Fruit fly (Drosophila melanogaster) whole organism, adult: ENCODE measurements around the gene CG15525.

Source experiments
- CG11617 ChIP-seq: fragments of 200-800 bp; sonication (Bioruptor generic); optimal IDR thresholded peaks from 2 replicates; lab custom pipeline; 2017; ENCODE audit warnings: mild to moderate bottlenecking, missing biosample characterization, missing genetic modification reagents, missing genetic modification characterization
- CG12768 ChIP-seq: fragments of 200-800 bp; sonication (Bioruptor generic); optimal IDR thresholded peaks from 2 replicates; lab custom pipeline; 2017; ENCODE audit warnings: missing biosample characterization, missing genetic modification characterization, mild to moderate bottlenecking, moderate library complexity, missing genetic modification reagents
- CG14711 ChIP-seq: fragments of 200-800 bp; sonication (Bioruptor generic); optimal IDR thresholded peaks from 2 replicates; lab custom pipeline; 2018; ENCODE audit warnings: missing biosample characterization, mild to moderate bottlenecking, missing genetic modification characterization, moderate library complexity
- CG1620 ChIP-seq: fragments of 200-800 bp; sonication (Bioruptor generic); optimal IDR thresholded peaks from 2 replicates; lab custom pipeline; 2016; ENCODE audit warnings: missing biosample characterization, missing genetic modification characterization
- Clk ChIP-seq: fragments of 200-800 bp; sonication (Bioruptor generic); optimal IDR thresholded peaks from 2 replicates; lab custom pipeline; 2017; ENCODE audit warnings: missing biosample characterization, missing genetic modification characterization
- Mnt ChIP-seq: fragments of 200-800 bp; sonication (Bioruptor generic); optimal IDR thresholded peaks from 2 replicates; lab custom pipeline; 2016; ENCODE audit warnings: missing biosample characterization, mild to moderate bottlenecking, missing genetic modification characterization
- cnc ChIP-seq, 2 experiments: fragments of >200 bp; optimal IDR thresholded peaks; 2 replicates each; lab custom pipeline; 2017
- kay ChIP-seq: fragments of 200-800 bp; sonication (Bioruptor generic); peaks from one replicate; lab custom pipeline; 2016; ENCODE audit warnings: missing biosample characterization, missing genetic modification characterization, borderline replicate concordance
- ovo ChIP-seq: fragments of 200-800 bp; sonication (Bioruptor generic); optimal IDR thresholded peaks from 2 replicates; lab custom pipeline; 2016; ENCODE audit warnings: missing biosample characterization, missing genetic modification characterization
- pad ChIP-seq: fragments of 200-800 bp; sonication (Bioruptor generic); optimal IDR thresholded peaks from 3 replicates; lab custom pipeline; 2017; ENCODE audit warnings: missing biosample characterization, missing genetic modification characterization, mild to moderate bottlenecking, moderate library complexity, missing genetic modification reagents
- tj ChIP-seq: fragments of 200-800 bp; sonication (Bioruptor generic); optimal IDR thresholded peaks from 3 replicates; lab custom pipeline; 2017; ENCODE audit warnings: missing biosample characterization, mild to moderate bottlenecking, missing genetic modification characterization, moderate library complexity
- toe ChIP-seq: fragments of 200-800 bp; sonication (Bioruptor generic); optimal IDR thresholded peaks from 2 replicates; lab custom pipeline; 2016; ENCODE audit warnings: missing biosample characterization, missing genetic modification characterization

dm6 chr3R:29981479-29981878 lies 16.0 kb downstream of the CG15525 start:
- TF ChIP-seq Clk (GFP tag; lab: Kevin White, UChicago) = no peak
- TF ChIP-seq Mnt = no peak
- TF ChIP-seq ovo (GFP tag; lab: Kevin White, UChicago) = no peak
- no peak for TF ChIP-seq kay
- no peak for TF ChIP-seq pad (GFP tag; lab: Kevin White, UChicago)
- TF ChIP-seq toe (GFP tag; lab: Kevin White, UChicago) = no peak
- TF ChIP-seq cnc (optimal IDR thresholded peaks at IDR 0.05; lab: Kevin White, UChicago) = no peak
- TF ChIP-seq CG14711 (tag; lab: Kevin White, UChicago) = no peak
- no peak for TF ChIP-seq CG1620
- TF ChIP-seq CG11617 (GFP tag; lab: Kevin White, UChicago) = no peak
- TF ChIP-seq tj (GFP tag; lab: Kevin White, UChicago) = no peak
- no peak for TF ChIP-seq CG12768 (GFP tag; lab: Kevin White, UChicago)
